Worm (Caenorhabditis elegans) whole organism, midembryonic: ENCODE results near the gene Y48A5A.1.

Experiments
- T22C8.4 ChIP-seq: fragments of 200-800 bp; sonication (Bioruptor generic); IDR thresholded peaks from 2 replicates; pipeline ENCODE4 v1.3.6; 2022; ENCODE audit warnings: missing genetic modification characterization, missing compliant biosample characterization
- cog-1 ChIP-seq: sonication (generic microtip); optimal IDR thresholded peaks from 2 replicates; lab custom pipeline; 2016; ENCODE audit warnings: missing genetic modification characterization, missing compliant biosample characterization
- klf-2 ChIP-seq: fragments of 200-800 bp; sonication (Bioruptor generic); conservative IDR thresholded peaks from 2 replicates; pipeline ENCODE4 v1.3.6; 2022; ENCODE audit warnings: missing genetic modification reagents, missing genetic modification characterization, missing compliant biosample characterization
- med-1 ChIP-seq: sonication (generic microtip); optimal IDR thresholded peaks from 2 replicates; lab custom pipeline; 2017; ENCODE audit warnings: missing genetic modification characterization, mild to moderate bottlenecking, missing compliant biosample characterization, antibody characterized with exemption, missing genetic modification reagents; ENCODE audit not compliant: insufficient read depth
- ref-1 ChIP-seq: fragments of 200-800 bp; sonication (Bioruptor generic); conservative IDR thresholded peaks from 2 replicates; pipeline ENCODE4 v1.3.6; 2022; ENCODE audit warnings: missing genetic modification reagents, missing genetic modification characterization, missing compliant biosample characterization
- tab-1 ChIP-seq: fragments of 200-800 bp; sonication (Bioruptor generic); IDR thresholded peaks from 2 replicates; pipeline ENCODE4 v1.3.6; 2022; ENCODE audit warnings: missing genetic modification characterization, missing compliant biosample characterization
- ztf-23 ChIP-seq: fragments of 200-800 bp; sonication (Bioruptor generic); IDR thresholded peaks from 2 replicates; pipeline ENCODE4 v1.3.6; 2022; ENCODE audit warnings: missing genetic modification reagents, missing genetic modification characterization, missing compliant biosample characterization
- ztf-29 ChIP-seq: fragments of 200-800 bp; sonication (Bioruptor generic); IDR thresholded peaks from 2 replicates; pipeline ENCODE4 v1.3.6; 2022; ENCODE audit warnings: missing genetic modification reagents, missing genetic modification characterization, missing compliant biosample characterization

- TF ChIP-seq tab-1 (GFP tag; lab: Robert Waterston, UW): no peak
- TF ChIP-seq cog-1: no peak
- TF ChIP-seq T22C8.4 (GFP tag; lab: Robert Waterston, UW): no peak
- TF ChIP-seq med-1 (GFP tag; lab: Kevin White, UChicago): no peak
- TF ChIP-seq ref-1 (GFP tag; lab: Robert Waterston, UW): no peak
- TF ChIP-seq ztf-29 (GFP tag; lab: Robert Waterston, UW): no peak
- TF ChIP-seq ztf-23 (GFP tag; lab: Robert Waterston, UW): no peak
- no peak for TF ChIP-seq klf-2 (GFP tag; lab: Robert Waterston, UW)
Measured at ce11 chrIV:1972271-1972670, 7.0 kb downstream of the Y48A5A.1 start, which contains the start of gene Y76B12C.4.
